Worm (Caenorhabditis elegans): ENCODE results near the gene nlp-80.

DNA sequence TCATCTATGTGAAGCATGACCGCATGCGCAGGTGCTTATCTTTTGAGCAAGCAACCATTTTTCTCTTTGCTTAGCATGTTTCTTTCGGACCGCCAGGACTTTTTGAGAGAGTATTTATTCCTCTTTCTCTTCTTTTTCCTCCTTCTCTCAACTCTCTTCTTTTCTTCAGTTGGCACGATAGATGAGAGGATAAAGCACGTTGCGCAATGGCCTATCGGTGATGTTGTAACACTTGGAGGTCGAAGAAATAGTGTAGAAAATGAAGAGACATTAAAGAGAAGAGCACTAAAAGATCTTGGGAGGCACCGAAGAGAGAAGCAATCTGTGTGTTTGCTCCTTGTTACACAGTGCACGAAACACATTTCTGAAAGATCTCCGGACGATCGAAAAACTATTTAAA lies 18.3 kb upstream of the nlp-80 start:
- TF ChIP-seq lin-13 (GFP tag; optimal IDR thresholded peaks at IDR 0.05), result no peak
- TF ChIP-seq nhr-47 (tag; optimal IDR thresholded peaks at IDR 0.05), result peak; percentile 23
- peak; percentile 32 for TF ChIP-seq aly-2 (tag; optimal IDR thresholded peaks at IDR 0.05)
- no peak for TF ChIP-seq unc-130 (tag; optimal IDR thresholded peaks at IDR 0.05)

All from whole organism, L1 larva.